Worm (Caenorhabditis elegans) whole organism, L3 larva: ENCODE results near the gene rac-2.

ENCODE experiments used
- ceh-82 ChIP-seq: fragments of 150-350 bp; optimal IDR thresholded peaks from 2 replicates; lab custom pipeline; 2014; ENCODE audit warnings: missing biosample characterization, missing genetic modification characterization
- ceh-9 ChIP-seq: sonication (generic microtip); optimal IDR thresholded peaks from 2 replicates; lab custom pipeline; 2018; ENCODE audit warnings: missing biosample characterization, missing genetic modification characterization
- egl-27 ChIP-seq: sonication (generic microtip); optimal IDR thresholded peaks from 4 replicates; lab custom pipeline; 2017; ENCODE audit warnings: missing biosample characterization, missing genetic modification reagents, missing genetic modification characterization

DNA sequence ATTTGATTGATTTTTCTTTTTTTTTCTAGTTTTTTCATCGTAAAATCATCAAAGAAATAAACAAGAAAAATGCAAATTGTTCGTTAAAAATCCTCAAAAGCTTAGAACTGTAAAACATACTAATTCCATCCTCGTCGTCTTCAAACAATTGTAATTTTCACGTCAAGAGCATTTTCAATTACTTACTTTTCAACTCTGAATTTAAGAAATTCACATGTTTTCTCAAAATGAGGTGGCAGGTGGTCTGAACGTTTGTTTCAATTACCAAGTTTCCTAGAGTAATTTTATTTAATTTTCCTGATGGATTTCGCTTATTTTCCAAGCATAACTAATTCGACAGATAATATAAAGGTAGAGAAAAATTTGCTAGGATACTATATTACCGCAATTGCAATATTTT is 15.3 kb downstream of the rac-2 start, which contains the start of gene srz-104:
- TF ChIP-seq ceh-9 (tag; lab: Kevin White, UChicago) (no peak), egl-27 (tag; lab: Kevin White, UChicago) (no peak), ceh-82 (tag; lab: Kevin White, UChicago) (no peak)
